Worm (Caenorhabditis elegans): ENCODE measurements around the gene nhr-145.

- TF ChIP-seq lin-13 (GFP tag; optimal IDR thresholded peaks at IDR 0.05), result no peak
- no peak for TF ChIP-seq snpc-4 (tag; optimal IDR thresholded peaks at IDR 0.05)
These were observed 42.8 kb upstream of the nhr-145 start, which contains the start of gene asp-15 for ce11 chrV:19044753-19045152.

Measured in whole organism, L2 larva.